Worm (Caenorhabditis elegans) whole organism, L4 larva: Measurements from ENCODE around the gene E02C12.11.

Source experiments
- D1046.2 ChIP-seq: fragments of 200-800 bp; sonication (Bioruptor generic); IDR thresholded peaks from 2 replicates; pipeline ENCODE4 v1.3.6; 2022; ENCODE audit warnings: missing genetic modification characterization, missing compliant biosample characterization
- F26F4.8 ChIP-seq: fragments of 200-800 bp; sonication (Bioruptor generic); conservative IDR thresholded peaks from 2 replicates; pipeline ENCODE4 v1.3.6; 2022; ENCODE audit warnings: missing genetic modification characterization, missing compliant biosample characterization
- T20F7.1 ChIP-seq: fragments of 200-800 bp; sonication (Bioruptor generic); optimal IDR thresholded peaks from 2 replicates; lab custom pipeline; 2018; ENCODE audit warnings: mild to moderate bottlenecking, missing genetic modification characterization, missing compliant biosample characterization
- T26A8.4 ChIP-seq: fragments of 200-800 bp; sonication (Bioruptor generic); IDR thresholded peaks from 2 replicates; pipeline ENCODE4 v1.3.6; 2022; ENCODE audit warnings: missing genetic modification characterization, missing compliant biosample characterization
- Y105C5A.15 ChIP-seq: fragments of 200-800 bp; sonication (Bioruptor generic); IDR thresholded peaks from 2 replicates; pipeline ENCODE4 v1.3.6; 2022; ENCODE audit warnings: missing genetic modification characterization, missing compliant biosample characterization
- Y48G9A.11 ChIP-seq: fragments of 200-800 bp; sonication (Bioruptor generic); IDR thresholded peaks from 2 replicates; pipeline ENCODE4 v1.3.6; 2022; ENCODE audit warnings: missing genetic modification reagents, missing genetic modification characterization, missing compliant biosample characterization
- aha-1 ChIP-seq: fragments of 150-350 bp; peaks from one replicate; lab custom pipeline; 2014; ENCODE audit warnings: missing biosample characterization, missing genetic modification characterization
- ama-1 ChIP-seq: fragments of 150-350 bp; optimal IDR thresholded peaks from 2 replicates; lab custom pipeline; 2014; ENCODE audit warnings: inconsistent platforms, mixed read lengths
- ceh-32 ChIP-seq: sonication (generic microtip); optimal IDR thresholded peaks from 2 replicates; lab custom pipeline; 2016; ENCODE audit warnings: mild to moderate bottlenecking, missing genetic modification characterization, missing compliant biosample characterization; ENCODE audit not compliant: poor library complexity
- daf-16 ChIP-seq, 3 experiments: sonication (generic microtip); optimal IDR thresholded peaks; 2 replicates each; lab custom pipeline; 2016 to 2017; ENCODE audit warnings: missing genetic modification characterization in 3 of 3, missing genetic modification reagents in 3 of 3, mild to moderate bottlenecking in 2 of 3, missing compliant biosample characterization in 2 of 3, missing biosample characterization in 1 of 3, moderate library complexity in 1 of 3
- dmd-8 ChIP-seq: fragments of 200-800 bp; sonication (Bioruptor generic); IDR thresholded peaks from 2 replicates; pipeline ENCODE4 v1.3.6; 2022; ENCODE audit warnings: missing genetic modification characterization, missing compliant biosample characterization
- dmd-9 ChIP-seq: fragments of 200-800 bp; sonication (Bioruptor generic); IDR thresholded peaks from 2 replicates; pipeline ENCODE4 v1.3.6; 2022; ENCODE audit warnings: missing genetic modification reagents, missing genetic modification characterization, missing compliant biosample characterization
- dpl-1 ChIP-seq: fragments of 150-350 bp; optimal IDR thresholded peaks from 2 replicates; lab custom pipeline; 2014; ENCODE audit warnings: missing biosample characterization, missing genetic modification reagents, missing genetic modification characterization
- duxl-1 ChIP-seq: sonication (generic microtip); optimal IDR thresholded peaks from 2 replicates; lab custom pipeline; 2016; ENCODE audit warnings: mild to moderate bottlenecking, missing genetic modification characterization, moderate library complexity, missing compliant biosample characterization; ENCODE audit not compliant: poor library complexity
- dve-1 ChIP-seq: sonication (generic microtip); optimal IDR thresholded peaks from 2 replicates; lab custom pipeline; 2017; ENCODE audit warnings: antibody characterized with exemption, mild to moderate bottlenecking, missing genetic modification characterization, missing compliant biosample characterization; ENCODE audit not compliant: insufficient read depth
- egl-43 ChIP-seq: fragments of 200-800 bp; sonication (Bioruptor generic); IDR thresholded peaks from 2 replicates; pipeline ENCODE4 v1.3.6; 2022; ENCODE audit warnings: missing genetic modification reagents, missing genetic modification characterization, missing compliant biosample characterization
- fkh-10 ChIP-seq: fragments of 150-350 bp; optimal IDR thresholded peaks from 2 replicates; lab custom pipeline; 2014; ENCODE audit warnings: missing biosample characterization, missing genetic modification reagents, missing genetic modification characterization
- hif-1 ChIP-seq, 2 experiments: sonication (generic microtip); optimal IDR thresholded peaks; 2 replicates each; lab custom pipeline; 2016 to 2017; ENCODE audit warnings: missing compliant biosample characterization in 2 of 2, missing genetic modification characterization in 2 of 2, missing genetic modification reagents in 2 of 2, missing genotype in 2 of 2, mild to moderate bottlenecking in 1 of 2
- hlh-11 ChIP-seq: fragments of 200-800 bp; sonication (Bioruptor generic); optimal IDR thresholded peaks from 2 replicates; lab custom pipeline; 2018; ENCODE audit warnings: mild to moderate bottlenecking, missing genetic modification characterization, missing compliant biosample characterization
- jun-1 ChIP-seq: fragments of 150-350 bp; optimal IDR thresholded peaks from 2 replicates; lab custom pipeline; 2014; ENCODE audit warnings: missing biosample characterization, missing genetic modification reagents, missing genetic modification characterization
- lim-7 ChIP-seq: fragments of 200-800 bp; sonication (Bioruptor generic); IDR thresholded peaks from 2 replicates; pipeline ENCODE4 v1.3.6; 2022; ENCODE audit warnings: missing genetic modification characterization, missing compliant biosample characterization
- lin-15B ChIP-seq: fragments of 150-350 bp; sonication (generic microtip); optimal IDR thresholded peaks from 3 replicates; lab custom pipeline; 2014; ENCODE audit warnings: missing biosample characterization, missing genetic modification characterization
- lin-29 ChIP-seq: fragments of 200-800 bp; sonication (Bioruptor generic); IDR thresholded peaks from 2 replicates; pipeline ENCODE4 v1.3.6; 2022; ENCODE audit warnings: missing genetic modification reagents, missing genetic modification characterization, missing compliant biosample characterization
- lin-38 ChIP-seq: fragments of 200-800 bp; sonication (Bioruptor generic); IDR thresholded peaks from 2 replicates; pipeline ENCODE4 v1.3.6; 2022; ENCODE audit warnings: missing genetic modification reagents, missing genetic modification characterization, missing compliant biosample characterization
- lsy-2 ChIP-seq, 2 experiments: fragments of 150-350 bp in 1 of 2; sonication (generic microtip) in 1 of 2; optimal IDR thresholded peaks; 2 replicates each; lab custom pipeline; 2014 to 2017; ENCODE audit warnings: missing biosample characterization in 2 of 2, missing genetic modification characterization in 2 of 2
- madf-9 ChIP-seq: fragments of 200-800 bp; sonication (Bioruptor generic); conservative IDR thresholded peaks from 2 replicates; pipeline ENCODE4 v1.3.6; 2022; ENCODE audit warnings: missing genetic modification reagents, missing genetic modification characterization, missing compliant biosample characterization
- mep-1 ChIP-seq: fragments of 150-350 bp; sonication (generic microtip); optimal IDR thresholded peaks from 3 replicates; lab custom pipeline; 2014; ENCODE audit warnings: missing biosample characterization, missing genetic modification characterization
- mes-2 ChIP-seq: sonication (generic microtip); optimal IDR thresholded peaks from 2 replicates; lab custom pipeline; 2016; ENCODE audit warnings: missing genotype, mild to moderate bottlenecking, missing genetic modification characterization, missing compliant biosample characterization; ENCODE audit not compliant: poor library complexity, severe bottlenecking
- mxl-3 ChIP-seq: fragments of 200-800 bp; sonication (Bioruptor generic); optimal IDR thresholded peaks from 2 replicates; lab custom pipeline; 2018; ENCODE audit warnings: mild to moderate bottlenecking, missing genetic modification characterization, missing compliant biosample characterization
- nhr-102 ChIP-seq: sonication (generic microtip); optimal IDR thresholded peaks from 2 replicates; lab custom pipeline; 2016; ENCODE audit warnings: mild to moderate bottlenecking, missing genetic modification characterization, moderate library complexity, missing compliant biosample characterization
- nhr-11 ChIP-seq: fragments of 150-350 bp; optimal IDR thresholded peaks from 2 replicates; lab custom pipeline; 2014; ENCODE audit warnings: missing biosample characterization, missing genetic modification characterization
- nhr-25 ChIP-seq: sonication (generic microtip); optimal IDR thresholded peaks from 2 replicates; lab custom pipeline; 2017; ENCODE audit warnings: missing genetic modification characterization, mild to moderate bottlenecking, missing compliant biosample characterization, antibody characterized with exemption, moderate library complexity, borderline replicate concordance; ENCODE audit not compliant: insufficient read depth
- nhr-42 ChIP-seq: fragments of 200-800 bp; sonication (Bioruptor generic); IDR thresholded peaks from 2 replicates; pipeline ENCODE4 v1.3.6; 2022; ENCODE audit warnings: missing genetic modification characterization, missing compliant biosample characterization
- nhr-6 ChIP-seq: fragments of 150-350 bp; optimal IDR thresholded peaks from 2 replicates; lab custom pipeline; 2014; ENCODE audit warnings: missing biosample characterization, missing genetic modification characterization
- nhr-77 ChIP-seq: fragments of 150-350 bp; optimal IDR thresholded peaks from 2 replicates; lab custom pipeline; 2014; ENCODE audit warnings: missing biosample characterization, missing genetic modification characterization
- saeg-2 ChIP-seq: fragments of 200-800 bp; sonication (Bioruptor generic); IDR thresholded peaks from 2 replicates; pipeline ENCODE4 v1.3.6; 2022; ENCODE audit warnings: missing genetic modification reagents, missing genetic modification characterization, missing compliant biosample characterization
- sdz-12 ChIP-seq: fragments of 200-800 bp; sonication (Bioruptor generic); optimal IDR thresholded peaks from 2 replicates; lab custom pipeline; 2018; ENCODE audit warnings: mild to moderate bottlenecking, missing genetic modification characterization, missing compliant biosample characterization
- spr-1 ChIP-seq: sonication (generic microtip); optimal IDR thresholded peaks from 2 replicates; lab custom pipeline; 2016; ENCODE audit warnings: mild to moderate bottlenecking, missing genetic modification characterization, missing compliant biosample characterization
- tag-97 ChIP-seq: fragments of 200-800 bp; sonication (Bioruptor generic); IDR thresholded peaks from 2 replicates; pipeline ENCODE4 v1.3.6; 2022; ENCODE audit warnings: missing genetic modification characterization, missing compliant biosample characterization
- unc-39 ChIP-seq: sonication (generic microtip); optimal IDR thresholded peaks from 2 replicates; lab custom pipeline; 2017; ENCODE audit warnings: missing biosample characterization, missing genetic modification characterization
- unc-62 ChIP-seq, 3 experiments: fragments of 150-350 bp in 1 of 3; sonication (generic microtip); optimal IDR thresholded peaks in 2 of 3; peaks in 1 of 3; 1 replicate in 1 of 3; 2 replicates in 2 of 3; lab custom pipeline; 2014 to 2017; ENCODE audit warnings: missing biosample characterization in 3 of 3, missing genetic modification characterization in 3 of 3, missing genetic modification reagents in 3 of 3, missing genotype in 1 of 3
- vab-7 ChIP-seq: fragments of 200-800 bp; sonication (Bioruptor generic); IDR thresholded peaks from 2 replicates; pipeline ENCODE4 v1.3.6; 2022; ENCODE audit warnings: missing genetic modification reagents, missing genetic modification characterization, missing compliant biosample characterization
- zag-1 ChIP-seq: fragments of 150-350 bp; optimal IDR thresholded peaks from 2 replicates; lab custom pipeline; 2014; ENCODE audit warnings: missing biosample characterization, missing genetic modification characterization

E02C12.11 gene

DNA sequence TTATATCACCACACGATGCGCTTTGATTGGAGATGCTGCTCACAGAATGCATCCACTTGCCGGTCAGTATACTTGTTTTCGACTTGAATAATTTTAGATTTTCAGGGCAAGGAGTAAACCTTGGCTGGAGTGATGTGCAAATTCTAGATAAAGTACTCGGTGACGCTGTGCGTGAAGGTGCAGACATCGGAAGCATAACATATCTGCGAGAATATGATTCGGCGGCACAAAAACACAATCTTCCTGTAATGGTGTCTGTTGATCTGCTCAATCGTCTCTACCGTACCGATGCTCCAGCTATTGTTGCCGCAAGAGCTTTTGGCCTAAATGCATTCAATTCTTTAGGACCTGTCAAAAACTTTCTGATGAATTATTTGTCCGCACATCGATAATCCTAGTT lies 41.3 kb downstream of the E02C12.11 start:
- TF ChIP-seq ceh-32 (tag; lab: Kevin White, UChicago) = no peak
- no peak for TF ChIP-seq saeg-2 (GFP tag; lab: Robert Waterston, UW)
- peak; percentile 41; the same call in 1 of the 2 replicates for TF ChIP-seq lin-38
- TF ChIP-seq vab-7 (GFP tag; lab: Robert Waterston, UW) = no peak
- TF ChIP-seq unc-62 (GFP tag; optimal IDR thresholded peaks at IDR 0.05 in 1 of 2; lab: Kevin White, UChicago) = no peak
- TF ChIP-seq unc-62 (tag; optimal IDR thresholded peaks at IDR 0.05; lab: Kevin White, UChicago) = no peak
- TF ChIP-seq lin-29 (GFP tag; lab: Robert Waterston, UW) = 0 out of 2 replicates have a peak, but pooled peaks have one; percentile 22
- no peak for TF ChIP-seq mxl-3
- TF ChIP-seq egl-43 (GFP tag; lab: Robert Waterston, UW) = peak; percentile 71
- TF ChIP-seq mep-1 = peak; percentile 52
- TF ChIP-seq T20F7.1 (GFP tag; lab: Kevin White, UChicago) = peak; percentile 23
- peak; percentile 6 for TF ChIP-seq hlh-11 (tag; lab: Kevin White, UChicago)
- TF ChIP-seq jun-1 (tag; lab: Kevin White, UChicago) = no peak
- TF ChIP-seq duxl-1 (tag; lab: Kevin White, UChicago) = peak; percentile 71
- peak; percentile 48; the same call in 1 of the 2 replicates for TF ChIP-seq D1046.2
- TF ChIP-seq dmd-8 = 0 out of 2 replicates have a peak, but pooled peaks have one; percentile 36
- TF ChIP-seq daf-16 (GFP tag; optimal IDR thresholded peaks at IDR 0.05; lab: Kevin White, UChicago) = no peak
- TF ChIP-seq daf-16 (tag; optimal IDR thresholded peaks at IDR 0.05; lab: Kevin White, UChicago) = peak; percentile 29
- peak; percentile 96 for TF ChIP-seq ama-1 (lab: Kevin White, UChicago)
- TF ChIP-seq hif-1 (tag; optimal IDR thresholded peaks at IDR 0.05; lab: Kevin White, UChicago) = peak in 1 of 2 experiments; percentile 32
- no peak for TF ChIP-seq nhr-11
- TF ChIP-seq F26F4.8 = 0 out of 2 replicates have a peak, but pooled peaks have one; percentile 31
- TF ChIP-seq nhr-77 (tag; lab: Kevin White, UChicago) = no peak
- no peak for TF ChIP-seq madf-9 (GFP tag; lab: Robert Waterston, UW)
- TF ChIP-seq nhr-42 (GFP tag; lab: Robert Waterston, UW) = peak; percentile 73; the same call in 1 of the 2 replicates
- TF ChIP-seq tag-97 (GFP tag; lab: Robert Waterston, UW) = no peak
- TF ChIP-seq lin-15B (tag; lab: Kevin White, UChicago) = no peak
- peak; percentile 86 for TF ChIP-seq T26A8.4 (GFP tag; lab: Robert Waterston, UW)
- TF ChIP-seq Y105C5A.15 (GFP tag; lab: Robert Waterston, UW) = no peak
- TF ChIP-seq spr-1 (tag; lab: Kevin White, UChicago) = no peak
- TF ChIP-seq mes-2 (tag; lab: Kevin White, UChicago) = peak; percentile 64
- TF ChIP-seq nhr-102 (tag; lab: Kevin White, UChicago) = peak; percentile 59
- no peak for TF ChIP-seq fkh-10 (GFP tag; lab: Kevin White, UChicago)
- no peak for TF ChIP-seq dve-1 (tag; lab: Kevin White, UChicago)
- peak; percentile 24 for TF ChIP-seq nhr-25
- TF ChIP-seq nhr-6 (tag; lab: Kevin White, UChicago) = no peak
- TF ChIP-seq zag-1 (tag; lab: Kevin White, UChicago) = no peak
- TF ChIP-seq sdz-12 = peak; percentile 31
- no peak for TF ChIP-seq Y48G9A.11 (GFP tag; lab: Robert Waterston, UW)
- TF ChIP-seq lsy-2 (tag; optimal IDR thresholded peaks at IDR 0.05; lab: Kevin White, UChicago) = peak in 1 of 2 experiments; percentile 41
- 0 out of 2 replicates have a peak, but pooled peaks have one; percentile 14 for TF ChIP-seq dmd-9 (GFP tag; lab: Robert Waterston, UW)
- TF ChIP-seq dpl-1 (GFP tag; lab: Kevin White, UChicago) = no peak
- peak; percentile 96 for TF ChIP-seq aha-1 (tag; lab: Kevin White, UChicago)
- no peak for TF ChIP-seq lim-7 (GFP tag; lab: Robert Waterston, UW)
- no peak for TF ChIP-seq unc-39 (tag; lab: Kevin White, UChicago)
- TF ChIP-seq, all 104 proteins: peak for 22
